Fruit fly (Drosophila melanogaster) whole organism, adult: ENCODE data around the gene Sb.

Experiments
- CG11617 ChIP-seq: fragments of 200-800 bp; sonication (Bioruptor generic); optimal IDR thresholded peaks from 2 replicates; lab custom pipeline; 2017; ENCODE audit warnings: mild to moderate bottlenecking, missing biosample characterization, missing genetic modification reagents, missing genetic modification characterization
- CG12768 ChIP-seq: fragments of 200-800 bp; sonication (Bioruptor generic); optimal IDR thresholded peaks from 2 replicates; lab custom pipeline; 2017; ENCODE audit warnings: missing biosample characterization, missing genetic modification characterization, mild to moderate bottlenecking, moderate library complexity, missing genetic modification reagents
- CG14711 ChIP-seq: fragments of 200-800 bp; sonication (Bioruptor generic); optimal IDR thresholded peaks from 2 replicates; lab custom pipeline; 2018; ENCODE audit warnings: missing biosample characterization, mild to moderate bottlenecking, missing genetic modification characterization, moderate library complexity
- CG1620 ChIP-seq: fragments of 200-800 bp; sonication (Bioruptor generic); optimal IDR thresholded peaks from 2 replicates; lab custom pipeline; 2016; ENCODE audit warnings: missing biosample characterization, missing genetic modification characterization
- CG33017 ChIP-seq: fragments of 200-800 bp; sonication (Bioruptor generic); optimal IDR thresholded peaks from 2 replicates; lab custom pipeline; 2018; ENCODE audit warnings: missing biosample characterization, mild to moderate bottlenecking, missing genetic modification characterization, moderate library complexity
- CG5204 ChIP-seq: fragments of 200-800 bp; sonication (Bioruptor generic); optimal IDR thresholded peaks from 2 replicates; lab custom pipeline; 2016; ENCODE audit warnings: missing biosample characterization, missing genetic modification characterization
- CG7045 ChIP-seq: fragments of 200-800 bp; sonication (Bioruptor generic); optimal IDR thresholded peaks from 2 replicates; lab custom pipeline; 2017; ENCODE audit warnings: missing biosample characterization, mild to moderate bottlenecking, missing genetic modification characterization
- CG7101 ChIP-seq: fragments of 200-800 bp; sonication (Bioruptor generic); optimal IDR thresholded peaks from 2 replicates; lab custom pipeline; 2018; ENCODE audit warnings: missing biosample characterization, mild to moderate bottlenecking, missing genetic modification characterization, moderate library complexity
- Clk ChIP-seq: fragments of 200-800 bp; sonication (Bioruptor generic); optimal IDR thresholded peaks from 2 replicates; lab custom pipeline; 2017; ENCODE audit warnings: missing biosample characterization, missing genetic modification characterization
- Crg-1 ChIP-seq: fragments of 200-800 bp; sonication (Bioruptor generic); optimal IDR thresholded peaks from 2 replicates; lab custom pipeline; 2016; ENCODE audit warnings: missing biosample characterization, missing genetic modification characterization
- Hr96 ChIP-seq: fragments of 200-800 bp; sonication (Bioruptor generic); optimal IDR thresholded peaks from 2 replicates; lab custom pipeline; 2016; ENCODE audit warnings: missing biosample characterization, missing genetic modification characterization
- Mnt ChIP-seq: fragments of 200-800 bp; sonication (Bioruptor generic); optimal IDR thresholded peaks from 2 replicates; lab custom pipeline; 2016; ENCODE audit warnings: missing biosample characterization, mild to moderate bottlenecking, missing genetic modification characterization
- bab1 ChIP-seq: fragments of 200-800 bp; sonication (Bioruptor generic); optimal IDR thresholded peaks from 3 replicates; lab custom pipeline; 2019; ENCODE audit warnings: missing biosample characterization, mild to moderate bottlenecking, missing genetic modification characterization, moderate library complexity
- cic ChIP-seq: fragments of 200-800 bp; sonication (Bioruptor generic); optimal IDR thresholded peaks from 2 replicates; lab custom pipeline; 2017; ENCODE audit warnings: missing biosample characterization, mild to moderate bottlenecking, missing genetic modification characterization, moderate library complexity
- cnc ChIP-seq, 2 experiments: fragments of >200 bp; optimal IDR thresholded peaks; 2 replicates each; lab custom pipeline; 2017
- kay ChIP-seq: fragments of 200-800 bp; sonication (Bioruptor generic); peaks from one replicate; lab custom pipeline; 2016; ENCODE audit warnings: missing biosample characterization, missing genetic modification characterization, borderline replicate concordance
- ovo ChIP-seq: fragments of 200-800 bp; sonication (Bioruptor generic); optimal IDR thresholded peaks from 2 replicates; lab custom pipeline; 2016; ENCODE audit warnings: missing biosample characterization, missing genetic modification characterization
- pad ChIP-seq: fragments of 200-800 bp; sonication (Bioruptor generic); optimal IDR thresholded peaks from 3 replicates; lab custom pipeline; 2017; ENCODE audit warnings: missing biosample characterization, missing genetic modification characterization, mild to moderate bottlenecking, moderate library complexity, missing genetic modification reagents
- tj ChIP-seq: fragments of 200-800 bp; sonication (Bioruptor generic); optimal IDR thresholded peaks from 3 replicates; lab custom pipeline; 2017; ENCODE audit warnings: missing biosample characterization, mild to moderate bottlenecking, missing genetic modification characterization, moderate library complexity
- toe ChIP-seq: fragments of 200-800 bp; sonication (Bioruptor generic); optimal IDR thresholded peaks from 2 replicates; lab custom pipeline; 2016; ENCODE audit warnings: missing biosample characterization, missing genetic modification characterization

Gene Sb

DNA sequence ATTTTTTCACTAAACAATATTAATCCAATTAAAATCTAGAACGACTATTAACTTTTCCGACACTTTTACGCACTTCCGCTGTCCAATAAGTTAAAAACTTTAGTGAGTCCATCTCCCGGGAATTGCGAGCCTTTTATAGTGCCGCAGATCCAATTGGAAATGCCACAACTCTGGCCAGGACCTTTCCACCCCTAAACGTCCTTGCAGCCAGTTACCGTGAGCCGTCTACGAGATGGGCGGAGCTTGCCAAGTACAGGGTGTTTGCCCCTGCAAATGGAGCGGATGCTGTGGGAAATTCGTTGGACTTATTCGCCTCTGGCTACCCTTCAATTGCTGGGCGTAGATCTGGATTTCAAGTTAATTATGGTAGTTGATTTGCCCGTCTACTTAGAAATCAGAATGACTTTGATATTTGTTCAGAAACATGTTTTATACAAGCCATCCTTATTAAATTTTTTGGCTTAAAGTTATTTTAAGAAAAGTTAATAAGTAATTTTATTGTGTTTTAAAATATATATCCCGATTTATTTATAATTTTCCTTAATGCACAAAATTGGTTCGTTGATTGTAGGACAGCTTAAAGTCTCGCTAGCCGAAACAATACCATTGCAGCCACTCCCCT, 35.4 kb downstream of the Sb start, which contains the start of gene Fer2:
Fer2 (minus strand) TSS at position 74 of the 622 bp plus-strand sequence.
- no peak for TF ChIP-seq kay
- TF ChIP-seq CG12768, result no peak
- no peak for TF ChIP-seq CG7045
- TF ChIP-seq Hr96 (GFP tag; lab: Kevin White, UChicago), result no peak
- no peak for TF ChIP-seq cnc (optimal IDR thresholded peaks at IDR 0.05; lab: Kevin White, UChicago)
- TF ChIP-seq CG14711 (tag; lab: Kevin White, UChicago), result no peak
- TF ChIP-seq Mnt, result no peak
- no peak for TF ChIP-seq ovo (GFP tag; lab: Kevin White, UChicago)
- TF ChIP-seq CG33017 (tag; lab: Kevin White, UChicago), result no peak
- no peak for TF ChIP-seq CG7101 (tag; lab: Kevin White, UChicago)
- TF ChIP-seq bab1, result no peak
- no peak for TF ChIP-seq pad (GFP tag; lab: Kevin White, UChicago)
- no peak for TF ChIP-seq CG1620 (GFP tag; lab: Kevin White, UChicago)

DNA sequence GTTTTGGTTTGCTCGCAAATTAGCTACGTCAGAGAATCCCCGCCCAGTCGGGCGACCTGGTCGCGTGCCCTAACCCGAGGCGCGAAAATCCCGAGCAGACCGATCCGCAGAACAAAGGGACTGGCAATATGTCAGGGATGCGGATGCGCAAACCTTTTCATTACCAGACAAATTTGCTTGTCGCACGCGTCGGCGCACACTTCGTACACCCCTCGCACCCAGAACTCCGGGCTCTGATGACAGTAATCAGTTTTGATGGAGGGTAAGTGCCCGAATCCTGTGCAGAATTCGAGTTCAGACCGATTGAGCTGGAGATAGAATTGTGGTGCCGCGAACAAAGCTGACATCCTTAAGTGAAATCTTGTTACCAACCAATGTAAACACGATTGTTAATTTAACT, 36.4 kb downstream of the Sb start:
- TF ChIP-seq CG7101 (tag; lab: Kevin White, UChicago) (no peak), CG12768 (no peak), CG14711 (tag; lab: Kevin White, UChicago) (no peak), toe (GFP tag; lab: Kevin White, UChicago) (no peak)

DNA sequence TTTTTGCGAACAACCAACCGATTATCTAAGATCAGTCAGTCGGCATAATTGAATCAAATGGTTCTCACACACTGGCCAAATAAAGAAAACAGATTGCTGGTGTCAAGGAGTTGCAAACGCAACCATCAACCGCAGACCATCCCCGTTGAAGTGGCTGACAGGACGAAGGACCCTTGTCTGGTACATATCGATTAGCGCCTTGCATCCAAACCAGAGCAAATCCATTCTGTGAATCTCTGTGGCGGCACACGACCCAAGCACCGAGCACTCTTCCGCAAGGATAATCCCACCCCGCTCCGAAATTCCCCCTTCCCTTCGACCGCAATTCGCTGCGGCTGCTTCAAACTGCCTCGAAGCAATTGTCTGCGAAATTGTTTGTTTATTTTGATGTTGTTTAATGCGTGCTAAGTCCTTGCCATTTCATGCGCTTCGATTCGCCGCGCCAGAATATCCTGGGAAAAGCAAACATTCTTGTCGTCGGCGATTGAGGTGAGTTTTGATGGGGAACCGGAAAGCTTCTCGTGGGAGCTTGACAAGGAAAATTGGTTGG, 37.5 kb downstream of the Sb start:
- no peak for TF ChIP-seq tj (GFP tag; lab: Kevin White, UChicago)
- TF ChIP-seq Crg-1 (GFP tag; lab: Kevin White, UChicago), result no peak
- no peak for TF ChIP-seq toe (GFP tag; lab: Kevin White, UChicago)
- no peak for TF ChIP-seq Hr96 (GFP tag; lab: Kevin White, UChicago)
- no peak for TF ChIP-seq CG33017 (tag; lab: Kevin White, UChicago)
- TF ChIP-seq ovo (GFP tag; lab: Kevin White, UChicago), result no peak
- no peak for TF ChIP-seq CG12768
- TF ChIP-seq cnc (optimal IDR thresholded peaks at IDR 0.05; lab: Kevin White, UChicago), result no peak
- no peak for TF ChIP-seq CG7045
- TF ChIP-seq cic, result no peak
- no peak for TF ChIP-seq Mnt
- no peak for TF ChIP-seq pad (GFP tag; lab: Kevin White, UChicago)

DNA sequence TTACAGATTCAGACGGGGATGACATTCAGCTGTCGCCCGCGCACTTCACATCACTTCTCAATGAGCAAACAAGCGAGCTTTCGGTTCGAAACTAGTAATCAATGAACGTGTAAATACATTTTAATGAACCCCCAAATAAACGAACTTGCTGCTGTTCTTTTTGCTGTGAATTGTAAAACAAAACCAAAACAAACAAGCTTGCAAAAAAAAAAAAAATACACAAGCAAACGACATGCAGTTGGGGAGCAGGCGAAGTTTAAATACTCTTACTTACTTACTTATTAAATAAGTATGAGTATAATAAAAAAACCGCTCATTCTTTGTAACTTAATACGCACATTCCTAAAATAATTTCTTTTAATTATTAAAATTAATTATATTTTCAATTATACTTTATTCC, 38.3 kb downstream of the Sb start:
- TF ChIP-seq Clk (no peak), CG33017 (tag; lab: Kevin White, UChicago) (peak; percentile 34), tj (GFP tag; lab: Kevin White, UChicago) (peak; percentile 8), Crg-1 (GFP tag; lab: Kevin White, UChicago) (peak; percentile 4), toe (GFP tag; lab: Kevin White, UChicago) (no peak), CG5204 (GFP tag; lab: Kevin White, UChicago) (no peak), ovo (GFP tag; lab: Kevin White, UChicago) (peak; percentile 2), CG1620 (GFP tag; lab: Kevin White, UChicago) (peak; percentile 41), CG7101 (tag; lab: Kevin White, UChicago) (no peak), Hr96 (GFP tag; lab: Kevin White, UChicago) (peak; percentile 43)

DNA sequence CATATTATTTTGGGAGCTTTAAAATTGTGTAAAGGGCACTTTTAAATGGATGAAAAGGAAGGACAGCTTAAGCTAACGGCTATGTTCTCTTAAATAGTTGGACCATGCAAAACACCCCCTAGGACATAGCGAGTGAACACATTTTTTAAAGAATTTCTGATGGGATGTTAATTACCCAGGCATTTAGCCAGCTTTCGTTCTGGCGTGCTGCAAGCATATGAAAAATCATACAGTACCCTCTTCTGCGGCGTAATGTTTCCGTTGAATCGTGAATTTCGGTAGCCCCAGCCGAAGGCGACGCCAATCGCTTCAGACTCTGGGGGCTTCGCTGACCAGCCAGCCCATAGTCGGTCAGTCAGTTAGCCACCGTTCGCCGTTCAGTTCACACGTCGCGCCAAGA, 38.7 kb downstream of the Sb start, which contains the start of gene CG6006:
CG6006 (plus strand) TSS at position 301 of the 400 bp plus-strand sequence.
- no peak for TF ChIP-seq cic
- TF ChIP-seq ovo (GFP tag; lab: Kevin White, UChicago), result no peak
- no peak for TF ChIP-seq kay
- TF ChIP-seq tj (GFP tag; lab: Kevin White, UChicago), result no peak
- TF ChIP-seq CG33017 (tag; lab: Kevin White, UChicago), result no peak
- TF ChIP-seq CG1620 (GFP tag; lab: Kevin White, UChicago), result no peak
- TF ChIP-seq CG7045, result no peak
- TF ChIP-seq bab1, result no peak
- no peak for TF ChIP-seq CG7101 (tag; lab: Kevin White, UChicago)
- TF ChIP-seq Clk, result no peak
- no peak for TF ChIP-seq CG11617
- TF ChIP-seq CG5204 (GFP tag; lab: Kevin White, UChicago), result no peak
- TF ChIP-seq Hr96 (GFP tag; lab: Kevin White, UChicago), result no peak
- TF ChIP-seq CG12768, result no peak
- TF ChIP-seq pad (GFP tag; lab: Kevin White, UChicago), result no peak
- no peak for TF ChIP-seq Mnt
- TF ChIP-seq cnc (optimal IDR thresholded peaks at IDR 0.05; lab: Kevin White, UChicago), result no peak
- no peak for TF ChIP-seq Crg-1 (GFP tag; lab: Kevin White, UChicago)

DNA sequence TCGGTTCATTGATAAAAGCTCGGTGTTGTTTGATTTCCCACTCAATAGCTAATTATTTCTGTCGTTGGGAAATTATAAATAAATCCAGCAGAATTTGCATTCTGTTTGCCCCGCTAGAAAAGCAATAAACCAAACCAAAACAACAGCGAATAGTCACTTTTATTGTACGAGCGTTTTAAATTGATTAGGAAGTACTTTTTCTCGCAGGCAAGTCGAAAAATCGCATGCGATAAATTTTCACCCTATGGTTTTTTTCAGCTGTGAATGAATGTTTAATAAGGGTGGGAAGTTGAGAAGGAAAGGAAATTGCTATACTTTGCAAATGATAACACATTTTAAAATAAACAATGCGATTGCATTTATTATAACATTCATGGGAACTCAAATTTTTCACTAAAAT, 40.1 kb downstream of the Sb start:
- TF ChIP-seq ovo (GFP tag; lab: Kevin White, UChicago) (peak; percentile 34), CG14711 (tag; lab: Kevin White, UChicago) (no peak), Mnt (no peak), CG11617 (no peak), kay (peak; percentile 91), CG5204 (GFP tag; lab: Kevin White, UChicago) (no peak), cic (no peak), cnc (optimal IDR thresholded peaks at IDR 0.05; lab: Kevin White, UChicago) (no peak), Crg-1 (GFP tag; lab: Kevin White, UChicago) (no peak), CG1620 (GFP tag; lab: Kevin White, UChicago) (no peak)
